Fruit fly (Drosophila melanogaster) whole organism, embryonic: ENCODE data around the gene Neurochondrin.

Source experiments
- ATbp ChIP-seq: fragments of 200-800 bp; sonication (Bioruptor generic); optimal IDR thresholded peaks from 2 replicates; lab custom pipeline; 2017; ENCODE audit warnings: missing biosample characterization, mild to moderate bottlenecking, missing genetic modification characterization, missing genetic modification reagents
- Aef1 ChIP-seq: fragments of 200-800 bp; sonication (Bioruptor generic); IDR thresholded peaks from 3 replicates; pipeline ENCODE4 v1.3.6; 2022; ENCODE audit warnings: missing biosample characterization, missing genetic modification characterization
- C15 ChIP-seq: fragments of 200-800 bp; sonication (Bioruptor generic); IDR thresholded peaks from 3 replicates; pipeline ENCODE4 v1.3.6; 2022; ENCODE audit warnings: missing biosample characterization, missing genetic modification characterization
- CG10366 ChIP-seq: fragments of 200-800 bp; sonication (Bioruptor generic); IDR thresholded peaks from 2 replicates; pipeline ENCODE4 v1.3.6; 2022; ENCODE audit warnings: missing biosample characterization, missing genetic modification characterization
- CG11398 ChIP-seq: fragments of 200-800 bp; sonication (Bioruptor generic); optimal IDR thresholded peaks from 2 replicates; lab custom pipeline; 2016; ENCODE audit warnings: missing biosample characterization, missing genetic modification characterization
- CG12219 ChIP-seq: fragments of 200-800 bp; sonication (Bioruptor generic); optimal IDR thresholded peaks from 3 replicates; lab custom pipeline; 2018; ENCODE audit warnings: missing biosample characterization, mild to moderate bottlenecking, missing genetic modification characterization
- CG12236 ChIP-seq: fragments of 200-800 bp; sonication (Bioruptor generic); optimal IDR thresholded peaks from 2 replicates; lab custom pipeline; 2016; ENCODE audit warnings: missing biosample characterization, missing genetic modification characterization
- CG12299 ChIP-seq: fragments of 200-800 bp; sonication (Bioruptor generic); optimal IDR thresholded peaks from 2 replicates; lab custom pipeline; 2018; ENCODE audit warnings: missing biosample characterization, mild to moderate bottlenecking, missing genetic modification characterization
- CG12744 ChIP-seq: fragments of 200-800 bp; sonication (Bioruptor generic); optimal IDR thresholded peaks from 2 replicates; lab custom pipeline; 2016; ENCODE audit warnings: missing biosample characterization, missing genetic modification characterization
- CG13624 ChIP-seq: fragments of 200-800 bp; sonication (Bioruptor generic); optimal IDR thresholded peaks from 2 replicates; lab custom pipeline; 2016; ENCODE audit warnings: missing biosample characterization, missing genetic modification characterization
- CG14014 ChIP-seq: fragments of 200-800 bp; sonication (Bioruptor generic); IDR thresholded peaks from 2 replicates; pipeline ENCODE4 v1.3.6; 2022; ENCODE audit warnings: missing biosample characterization, missing genetic modification characterization
- CG14965 ChIP-seq: fragments of 200-800 bp; sonication (Bioruptor generic); optimal IDR thresholded peaks from 2 replicates; lab custom pipeline; 2016; ENCODE audit warnings: missing biosample characterization, missing genetic modification characterization, borderline replicate concordance
- CG15514 ChIP-seq: fragments of 200-800 bp; sonication (Bioruptor generic); optimal IDR thresholded peaks from 3 replicates; lab custom pipeline; 2017; ENCODE audit warnings: missing biosample characterization, missing genetic modification characterization, mild to moderate bottlenecking, moderate library complexity, missing genetic modification reagents
- CG17359 ChIP-seq: fragments of 200-800 bp; sonication (Bioruptor generic); optimal IDR thresholded peaks from 3 replicates; lab custom pipeline; 2018; ENCODE audit warnings: missing biosample characterization, mild to moderate bottlenecking, missing genetic modification characterization, moderate library complexity
- CG17361 ChIP-seq: fragments of 200-800 bp; sonication (Bioruptor generic); IDR thresholded peaks from 3 replicates; pipeline ENCODE4 v1.3.6; 2022; ENCODE audit warnings: missing biosample characterization, missing genetic modification characterization
- CG2116 ChIP-seq: fragments of 200-800 bp; sonication (Bioruptor generic); optimal IDR thresholded peaks from 3 replicates; lab custom pipeline; 2018; ENCODE audit warnings: missing biosample characterization, mild to moderate bottlenecking, missing genetic modification characterization
- CG2199 ChIP-seq: fragments of 200-800 bp; sonication (Bioruptor generic); IDR thresholded peaks from 3 replicates; pipeline ENCODE4 v1.3.6; 2022; ENCODE audit warnings: missing biosample characterization, missing genetic modification characterization
- CG30403 ChIP-seq: fragments of 200-800 bp; sonication (Bioruptor generic); optimal IDR thresholded peaks from 3 replicates; lab custom pipeline; 2016; ENCODE audit warnings: missing biosample characterization, missing genetic modification characterization
- CG34224 ChIP-seq: fragments of 200-800 bp; sonication (Bioruptor generic); IDR thresholded peaks from 3 replicates; pipeline ENCODE4 v1.3.6; 2022; ENCODE audit warnings: missing biosample characterization, missing genetic modification characterization; ENCODE audit not compliant: partially characterized antibody
- CG42726 ChIP-seq: fragments of 200-800 bp; sonication (Bioruptor generic); IDR thresholded peaks from 2 replicates; pipeline ENCODE4 v1.3.6; 2022; ENCODE audit warnings: missing biosample characterization, missing genetic modification characterization; ENCODE audit not compliant: partially characterized antibody
- CG4328 ChIP-seq: fragments of 200-800 bp; sonication (Bioruptor generic); optimal IDR thresholded peaks from 3 replicates; lab custom pipeline; 2017; ENCODE audit warnings: missing biosample characterization, missing genetic modification reagents, missing genetic modification characterization
- CG5245 ChIP-seq: fragments of 200-800 bp; sonication (Bioruptor generic); optimal IDR thresholded peaks from 3 replicates; lab custom pipeline; 2016; ENCODE audit warnings: missing biosample characterization, missing genetic modification characterization
- CG8290 ChIP-seq, 3 experiments: fragments of 200-800 bp; sonication (Bioruptor generic); optimal IDR thresholded peaks; 2 replicates each; lab custom pipeline; 2016 to 2019; ENCODE audit warnings: missing biosample characterization in 3 of 3, missing genetic modification characterization in 3 of 3, mild to moderate bottlenecking in 2 of 3, moderate library complexity in 1 of 3
- CG9437 ChIP-seq: fragments of 200-800 bp; sonication (Bioruptor generic); optimal IDR thresholded peaks from 2 replicates; lab custom pipeline; 2018; ENCODE audit warnings: missing biosample characterization, mild to moderate bottlenecking, missing genetic modification characterization
- CoRest ChIP-seq: fragments of 200-800 bp; sonication (Bioruptor generic); optimal IDR thresholded peaks from 3 replicates; lab custom pipeline; 2018; ENCODE audit warnings: missing biosample characterization, mild to moderate bottlenecking, missing genetic modification characterization, moderate library complexity
- Dll ChIP-seq: fragments of 200-800 bp; sonication (Bioruptor generic); IDR thresholded peaks from 4 replicates; pipeline ENCODE4 v1.3.6; 2022; ENCODE audit warnings: missing biosample characterization, missing genetic modification characterization; ENCODE audit not compliant: partially characterized antibody
- Dp ChIP-seq: fragments of 200-800 bp; sonication (Bioruptor generic); optimal IDR thresholded peaks from 2 replicates; lab custom pipeline; 2018; ENCODE audit warnings: missing biosample characterization, mild to moderate bottlenecking, missing genetic modification characterization, moderate library complexity
- Ets97D ChIP-seq: fragments of 200-800 bp; sonication (Bioruptor generic); optimal IDR thresholded peaks from 3 replicates; lab custom pipeline; 2016; ENCODE audit warnings: missing biosample characterization, missing genetic modification characterization
- Fer3 ChIP-seq: fragments of 200-800 bp; sonication (Bioruptor generic); optimal IDR thresholded peaks from 2 replicates; lab custom pipeline; 2018; ENCODE audit warnings: missing biosample characterization, mild to moderate bottlenecking, missing genetic modification characterization, moderate library complexity
- MBD-R2 ChIP-seq: fragments of 200-800 bp; sonication (Bioruptor generic); IDR thresholded peaks from 2 replicates; pipeline ENCODE4 v1.3.6; 2022; ENCODE audit warnings: missing biosample characterization, missing genetic modification characterization
- PHDP ChIP-seq: fragments of 200-800 bp; sonication (Bioruptor generic); optimal IDR thresholded peaks from 3 replicates; lab custom pipeline; 2018; ENCODE audit warnings: missing biosample characterization, mild to moderate bottlenecking, missing genetic modification characterization, moderate library complexity
- Ravus ChIP-seq: fragments of 200-800 bp; sonication (Bioruptor generic); IDR thresholded peaks from 2 replicates; pipeline ENCODE4 v1.3.6; 2022; ENCODE audit warnings: missing biosample characterization, missing genetic modification characterization
- Scr ChIP-seq: fragments of 200-800 bp; sonication (Bioruptor generic); IDR thresholded peaks from 2 replicates; pipeline ENCODE4 v1.3.6; 2022; ENCODE audit warnings: missing biosample characterization, missing genetic modification characterization; ENCODE audit not compliant: partially characterized antibody
- cato ChIP-seq: fragments of 200-800 bp; sonication (Bioruptor generic); optimal IDR thresholded peaks from 2 replicates; lab custom pipeline; 2016; ENCODE audit warnings: missing biosample characterization, missing genetic modification characterization, borderline replicate concordance
- chif ChIP-seq, 2 experiments: fragments of 200-800 bp; sonication (Bioruptor generic); optimal IDR thresholded peaks; 3 replicates each; lab custom pipeline; 2016; ENCODE audit warnings: missing biosample characterization in 2 of 2, missing genetic modification characterization in 2 of 2
- dysf ChIP-seq: fragments of 200-800 bp; sonication (Bioruptor generic); IDR thresholded peaks from 3 replicates; pipeline ENCODE4 v1.3.6; 2022; ENCODE audit warnings: missing biosample characterization, missing genetic modification characterization
- esg ChIP-seq: fragments of 200-800 bp; sonication (Bioruptor generic); conservative IDR thresholded peaks from 2 replicates; pipeline ENCODE4 v1.3.6; 2022; ENCODE audit warnings: missing biosample characterization, missing genetic modification characterization
- gcm ChIP-seq: fragments of 200-800 bp; sonication (Bioruptor generic); optimal IDR thresholded peaks from 2 replicates; lab custom pipeline; 2019; ENCODE audit warnings: missing biosample characterization, mild to moderate bottlenecking, missing genetic modification characterization, moderate library complexity
- jing ChIP-seq: fragments of 200-800 bp; sonication (Bioruptor generic); optimal IDR thresholded peaks from 2 replicates; lab custom pipeline; 2018; ENCODE audit warnings: missing biosample characterization, mild to moderate bottlenecking, missing genetic modification characterization
- kay ChIP-seq: fragments of 200-800 bp; sonication (Bioruptor generic); optimal IDR thresholded peaks from 2 replicates; lab custom pipeline; 2016; ENCODE audit warnings: missing biosample characterization, missing genetic modification characterization
- p53 ChIP-seq: fragments of 200-800 bp; sonication (Bioruptor generic); optimal IDR thresholded peaks from 2 replicates; lab custom pipeline; 2016; ENCODE audit warnings: missing biosample characterization, missing genetic modification characterization
- psq ChIP-seq: fragments of 200-800 bp; sonication (Bioruptor generic); optimal IDR thresholded peaks from 2 replicates; lab custom pipeline; 2017; ENCODE audit warnings: missing biosample characterization, missing genetic modification characterization
- pum ChIP-seq: fragments of 200-800 bp; sonication (Bioruptor generic); optimal IDR thresholded peaks from 2 replicates; lab custom pipeline; 2016; ENCODE audit warnings: missing biosample characterization, missing genetic modification characterization
- ranshi ChIP-seq: fragments of 200-800 bp; sonication (Bioruptor generic); IDR thresholded peaks from 2 replicates; pipeline ENCODE4 v1.3.6; 2022; ENCODE audit warnings: missing biosample characterization, missing genetic modification characterization
- row ChIP-seq: fragments of 200-800 bp; sonication (Bioruptor generic); IDR thresholded peaks from 3 replicates; pipeline ENCODE4 v1.3.6; 2022; ENCODE audit warnings: missing biosample characterization, missing genetic modification characterization
- trh ChIP-seq: fragments of 200-800 bp; sonication (Bioruptor generic); optimal IDR thresholded peaks from 2 replicates; lab custom pipeline; 2016; ENCODE audit warnings: missing biosample characterization, missing genetic modification characterization
- vvl ChIP-seq: fragments of 200-800 bp; sonication (Bioruptor generic); IDR thresholded peaks from 2 replicates; pipeline ENCODE4 v1.3.6; 2022; ENCODE audit warnings: missing biosample characterization, missing genetic modification characterization
- wor ChIP-seq: fragments of 200-800 bp; sonication (Bioruptor generic); IDR thresholded peaks from 2 replicates; pipeline ENCODE4 v1.3.6; 2022; ENCODE audit warnings: missing biosample characterization, missing genetic modification characterization
- zen ChIP-seq: fragments of 200-800 bp; sonication (Bioruptor generic); optimal IDR thresholded peaks from 3 replicates; lab custom pipeline; 2018; ENCODE audit warnings: missing biosample characterization, mild to moderate bottlenecking, missing genetic modification characterization, moderate library complexity

Neurochondrin gene

dm6 chr3R:6467646-6468350, 439 bp upstream of the Neurochondrin start (continued):
- TF ChIP-seq ranshi, result no peak
- TF ChIP-seq cato (GFP tag; lab: Kevin White, UChicago), result no peak
- peak; percentile 56 for TF ChIP-seq CG9437
- no peak for TF ChIP-seq CG14965 (GFP tag; lab: Kevin White, UChicago)
- TF ChIP-seq CG17361, result peak; percentile 31; the same call in 1 of the 3 replicates
- no peak for TF ChIP-seq CG42726 (GFP tag; lab: Robert Waterston, UW)
- TF ChIP-seq trh, result peak; percentile 10
- peak; percentile 67 for TF ChIP-seq CG12219 (GFP tag; lab: Kevin White, UChicago)
- TF ChIP-seq CG17359 (tag; lab: Kevin White, UChicago), result peak; percentile 51
- no peak for TF ChIP-seq CG15514 (GFP tag; lab: Kevin White, UChicago)
- TF ChIP-seq CG8290 (GFP tag; optimal IDR thresholded peaks at IDR 0.05; lab: Kevin White, UChicago), result no peak
- peak in 1 of 2 experiments; percentile 15 for TF ChIP-seq CG8290 (tag; optimal IDR thresholded peaks at IDR 0.05; lab: Kevin White, UChicago)
- TF ChIP-seq Ravus, result no peak
- no peak for TF ChIP-seq psq (GFP tag; lab: Kevin White, UChicago)
- no peak for TF ChIP-seq Dll
- no peak for TF ChIP-seq dysf (GFP tag; lab: Robert Waterston, UW)
- no peak for TF ChIP-seq Dp (GFP tag; lab: Kevin White, UChicago)
- no peak for TF ChIP-seq Aef1
- no peak for TF ChIP-seq MBD-R2 (GFP tag; lab: Robert Waterston, UW)
- TF ChIP-seq CG5245 (GFP tag; lab: Kevin White, UChicago), result no peak
- peak; percentile 7 for TF ChIP-seq kay (GFP tag; lab: Kevin White, UChicago)
- TF ChIP-seq CG30403 (GFP tag; lab: Kevin White, UChicago), result peak; percentile 64
- peak; percentile 78 for TF ChIP-seq gcm (GFP tag; lab: Kevin White, UChicago)
- peak; percentile 50; the same call in 1 of the 2 replicates for TF ChIP-seq wor (GFP tag; lab: Robert Waterston, UW)
- TF ChIP-seq CG2199 (GFP tag; lab: Robert Waterston, UW), result 0 out of 3 replicates have a peak, but pooled peaks have one; percentile 72
- TF ChIP-seq row (GFP tag; lab: Robert Waterston, UW), result peak; percentile 77
- no peak for TF ChIP-seq Ets97D (GFP tag; lab: Kevin White, UChicago)
- TF ChIP-seq vvl (GFP tag; lab: Robert Waterston, UW), result no peak
- TF ChIP-seq CG12299 (tag; lab: Kevin White, UChicago), result peak; percentile 46
- TF ChIP-seq CG14014 (GFP tag; lab: Robert Waterston, UW), result no peak
- TF ChIP-seq ATbp (GFP tag; lab: Kevin White, UChicago), result peak; percentile 1
- TF ChIP-seq CoRest (tag; lab: Kevin White, UChicago), result peak; percentile 86
- TF ChIP-seq Scr (GFP tag; lab: Robert Waterston, UW), result no peak
- TF ChIP-seq CG2116 (GFP tag; lab: Kevin White, UChicago), result no peak
- peak; percentile 21; the same call in 1 of the 2 replicates for TF ChIP-seq CG10366 (GFP tag; lab: Robert Waterston, UW)
- no peak for TF ChIP-seq CG34224 (GFP tag; lab: Robert Waterston, UW)
- no peak for TF ChIP-seq p53 (GFP tag; lab: Kevin White, UChicago)
- peak in 1 of 2 experiments; percentile 58 for TF ChIP-seq chif (GFP tag; optimal IDR thresholded peaks at IDR 0.05; lab: Kevin White, UChicago)
- no peak for TF ChIP-seq C15 (GFP tag; lab: Robert Waterston, UW)
- peak; percentile 11 for TF ChIP-seq Fer3 (tag; lab: Kevin White, UChicago)
- peak; percentile 4 for TF ChIP-seq jing (GFP tag; lab: Kevin White, UChicago)
- no peak for TF ChIP-seq zen (tag; lab: Kevin White, UChicago)
- TF ChIP-seq CG13624 (GFP tag; lab: Kevin White, UChicago), result peak; percentile 44
- peak; percentile 60 for TF ChIP-seq esg
- peak; percentile 30 for TF ChIP-seq CG12236
- TF ChIP-seq CG11398, result peak; percentile 23
- TF ChIP-seq PHDP (tag; lab: Kevin White, UChicago), result peak; percentile 67
- peak; percentile 14 for TF ChIP-seq CG4328 (GFP tag; lab: Kevin White, UChicago)
- TF ChIP-seq pum (GFP tag; lab: Kevin White, UChicago), result no peak
- TF ChIP-seq CG12744 (GFP tag; lab: Kevin White, UChicago), result no peak
